Fruit fly (Drosophila melanogaster): ENCODE results near the gene AOX1.

The AOX1 gene

DNA sequence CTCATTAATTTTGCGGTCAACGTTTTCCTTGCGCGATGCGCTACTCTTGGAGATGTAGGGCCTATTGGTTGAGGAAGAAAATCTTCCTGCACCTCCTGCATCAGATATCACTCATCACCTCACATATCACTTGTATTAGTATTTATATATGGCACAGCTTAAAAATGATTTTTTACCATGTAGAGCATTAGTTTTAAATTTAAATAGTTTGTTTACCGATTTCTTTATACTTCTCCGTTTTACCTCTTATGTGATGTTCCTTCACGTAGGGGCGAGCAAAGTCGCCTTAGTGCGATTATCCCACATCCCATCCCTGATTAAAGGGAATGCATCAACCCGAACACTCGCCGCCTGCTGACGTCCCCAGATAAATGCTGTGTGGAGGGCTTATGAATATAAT lies 43.6 kb upstream of the AOX1 start (continued):
- TF ChIP-seq Abd-B (GFP tag; optimal IDR thresholded peaks at IDR 0.05) (no peak), jim (GFP tag; optimal IDR thresholded peaks at IDR 0.05) (no peak), Vsx2 (GFP tag; optimal IDR thresholded peaks at IDR 0.05; ENCODE audit: partially characterized antibody) (no peak), dl (GFP tag; optimal IDR thresholded peaks at IDR 0.05; ENCODE audit: insufficient read depth in 1 of 2, partially characterized antibody in 2 of 2) (no peak), N (GFP tag; optimal IDR thresholded peaks at IDR 0.05) (no peak), Hr83 (GFP tag; optimal IDR thresholded peaks at IDR 0.05; ENCODE audit: poor library complexity, severe bottlenecking) (no peak), dsf (GFP tag; optimal IDR thresholded peaks at IDR 0.05; ENCODE audit: borderline replicate concordance) (no peak), GATAd (GFP tag; optimal IDR thresholded peaks at IDR 0.05) (no peak), CG9705 (GFP tag; optimal IDR thresholded peaks at IDR 0.05) (no peak), woc (GFP tag; optimal IDR thresholded peaks at IDR 0.05) (peak; percentile 44), pan (optimal IDR thresholded peaks at IDR 0.05) (no peak), rgr (GFP tag; optimal IDR thresholded peaks at IDR 0.05) (peak; percentile 30)

DNA sequence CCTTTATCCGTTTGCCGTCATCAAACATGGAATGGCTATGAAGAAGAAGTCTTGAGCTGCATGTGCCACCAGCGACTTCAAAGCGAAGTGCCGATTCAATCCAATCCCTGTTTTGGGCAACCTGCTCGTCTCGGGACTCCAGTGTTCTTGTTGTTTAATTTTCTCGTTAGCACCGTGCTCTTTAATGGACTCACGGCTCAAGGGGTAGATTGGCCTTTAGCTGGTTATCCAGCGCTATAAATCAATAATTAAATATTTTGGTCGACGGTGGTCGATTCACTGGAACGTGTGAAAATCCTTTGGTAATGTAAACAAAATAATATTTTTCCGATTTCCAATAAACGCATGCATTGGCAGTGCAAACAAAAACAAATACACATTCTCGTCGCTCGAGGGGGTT lies 42.6 kb upstream of the AOX1 start:
- TF ChIP-seq Dif (GFP tag; optimal IDR thresholded peaks at IDR 0.05; ENCODE audit: partially characterized antibody) = no peak
- TF ChIP-seq pan (optimal IDR thresholded peaks at IDR 0.05) = no peak
- no peak for TF ChIP-seq Rel (GFP tag; optimal IDR thresholded peaks at IDR 0.05)
- TF ChIP-seq Rel (tag; optimal IDR thresholded peaks at IDR 0.05) = no peak
- TF ChIP-seq brk (GFP tag; optimal IDR thresholded peaks at IDR 0.05) = no peak
- no peak for TF ChIP-seq foxo (GFP tag; optimal IDR thresholded peaks at IDR 0.05)
- no peak for TF ChIP-seq Mio (GFP tag; optimal IDR thresholded peaks at IDR 0.05)
- TF ChIP-seq Myc (optimal IDR thresholded peaks at IDR 0.05) = no peak
- TF ChIP-seq Vsx2 (GFP tag; optimal IDR thresholded peaks at IDR 0.05; ENCODE audit: partially characterized antibody) = no peak
- no peak for TF ChIP-seq usp (GFP tag; optimal IDR thresholded peaks at IDR 0.05)
- no peak for TF ChIP-seq Abd-B (GFP tag; optimal IDR thresholded peaks at IDR 0.05)
- no peak for TF ChIP-seq HLH106 (tag; optimal IDR thresholded peaks at IDR 0.05)
- no peak for TF ChIP-seq h (GFP tag; optimal IDR thresholded peaks at IDR 0.05)
- no peak for TF ChIP-seq dmrt93B (GFP tag; optimal IDR thresholded peaks at IDR 0.05)
- TF ChIP-seq woc (GFP tag; optimal IDR thresholded peaks at IDR 0.05) = no peak
- TF ChIP-seq jim (GFP tag; optimal IDR thresholded peaks at IDR 0.05) = no peak
- TF ChIP-seq rgr (GFP tag; optimal IDR thresholded peaks at IDR 0.05) = no peak
- TF ChIP-seq Dfd (GFP tag; optimal IDR thresholded peaks at IDR 0.05) = no peak
- TF ChIP-seq psq (GFP tag; optimal IDR thresholded peaks at IDR 0.05) = no peak

- peak; percentile 67 for TF ChIP-seq rgr (GFP tag; optimal IDR thresholded peaks at IDR 0.05)
- TF ChIP-seq Hr78 (GFP tag; optimal IDR thresholded peaks at IDR 0.05) = no peak
- TF ChIP-seq woc (GFP tag; optimal IDR thresholded peaks at IDR 0.05) = peak; percentile 60
- peak; percentile 45 for TF ChIP-seq br (GFP tag; optimal IDR thresholded peaks at IDR 0.05)
- TF ChIP-seq ey (GFP tag; optimal IDR thresholded peaks at IDR 0.05) = peak; percentile 60
- TF ChIP-seq Hnf4 (GFP tag; optimal IDR thresholded peaks at IDR 0.05) = peak; percentile 43
- peak; percentile 39 for TF ChIP-seq psq (GFP tag; optimal IDR thresholded peaks at IDR 0.05)
- no peak for TF ChIP-seq CG9705 (GFP tag; optimal IDR thresholded peaks at IDR 0.05)
- peak; percentile 75 for TF ChIP-seq fru (GFP tag; optimal IDR thresholded peaks at IDR 0.05)
- peak; percentile 57 for TF ChIP-seq h (GFP tag; optimal IDR thresholded peaks at IDR 0.05)
- TF ChIP-seq Dif (GFP tag; optimal IDR thresholded peaks at IDR 0.05; ENCODE audit: partially characterized antibody) = no peak
- TF ChIP-seq OdsH (GFP tag; optimal IDR thresholded peaks at IDR 0.05) = peak; percentile 60
- TF ChIP-seq CG32264 (GFP tag; optimal IDR thresholded peaks at IDR 0.05) = peak; percentile 7
- TF ChIP-seq brk (GFP tag; optimal IDR thresholded peaks at IDR 0.05) = peak; percentile 35
- TF ChIP-seq foxo (GFP tag; optimal IDR thresholded peaks at IDR 0.05) = peak in 1 of 2 experiments; percentile 64
- TF ChIP-seq Jra (GFP tag; optimal IDR thresholded peaks at IDR 0.05) = no peak
- no peak for TF ChIP-seq GATAd (GFP tag; optimal IDR thresholded peaks at IDR 0.05)
- TF ChIP-seq sage (GFP tag; optimal IDR thresholded peaks at IDR 0.05) = peak; percentile 13
- peak; percentile 1 for TF ChIP-seq Rel (GFP tag; optimal IDR thresholded peaks at IDR 0.05)
- no peak for TF ChIP-seq Rel (tag; optimal IDR thresholded peaks at IDR 0.05)
- no peak for TF ChIP-seq dsf (GFP tag; optimal IDR thresholded peaks at IDR 0.05; ENCODE audit: borderline replicate concordance)
- TF ChIP-seq HLH106 (tag; optimal IDR thresholded peaks at IDR 0.05) = peak; percentile 72
- peak; percentile 63 for TF ChIP-seq Sp1 (GFP tag; optimal IDR thresholded peaks at IDR 0.05)
- TF ChIP-seq tai (GFP tag; optimal IDR thresholded peaks at IDR 0.05) = no peak
- no peak for TF ChIP-seq CrebA (GFP tag; optimal IDR thresholded peaks at IDR 0.05; ENCODE audit: borderline replicate concordance)
- no peak for TF ChIP-seq pan (optimal IDR thresholded peaks at IDR 0.05)
- TF ChIP-seq dl (GFP tag; optimal IDR thresholded peaks at IDR 0.05; ENCODE audit: insufficient read depth in 1 of 2, partially characterized antibody in 2 of 2) = no peak
- no peak for TF ChIP-seq Mio (GFP tag; optimal IDR thresholded peaks at IDR 0.05)
- TF ChIP-seq dmrt93B (GFP tag; optimal IDR thresholded peaks at IDR 0.05) = peak; percentile 51
- no peak for TF ChIP-seq Hr83 (GFP tag; optimal IDR thresholded peaks at IDR 0.05; ENCODE audit: poor library complexity, severe bottlenecking)
- TF ChIP-seq lola (GFP tag; optimal IDR thresholded peaks at IDR 0.05) = no peak
- TF ChIP-seq jim (GFP tag; optimal IDR thresholded peaks at IDR 0.05) = no peak
- no peak for TF ChIP-seq N (GFP tag; optimal IDR thresholded peaks at IDR 0.05)
- TF ChIP-seq Dfd (GFP tag; optimal IDR thresholded peaks at IDR 0.05) = no peak
- TF ChIP-seq sv (GFP tag; optimal IDR thresholded peaks at IDR 0.05) = no peak
- TF ChIP-seq usp (GFP tag; optimal IDR thresholded peaks at IDR 0.05) = no peak
- no peak for TF ChIP-seq Myc (optimal IDR thresholded peaks at IDR 0.05)
- no peak for TF ChIP-seq Abd-B (GFP tag; optimal IDR thresholded peaks at IDR 0.05)
- no peak for TF ChIP-seq Vsx2 (GFP tag; optimal IDR thresholded peaks at IDR 0.05; ENCODE audit: partially characterized antibody)
These were observed 31.5 kb upstream of the AOX1 start for dm6 chr3R:15568569-15568968.

Measured in whole organism, wandering third instar larva.